Fruit fly (Drosophila melanogaster): ENCODE measurements around the gene CG7049.

CG7049 gene

DNA sequence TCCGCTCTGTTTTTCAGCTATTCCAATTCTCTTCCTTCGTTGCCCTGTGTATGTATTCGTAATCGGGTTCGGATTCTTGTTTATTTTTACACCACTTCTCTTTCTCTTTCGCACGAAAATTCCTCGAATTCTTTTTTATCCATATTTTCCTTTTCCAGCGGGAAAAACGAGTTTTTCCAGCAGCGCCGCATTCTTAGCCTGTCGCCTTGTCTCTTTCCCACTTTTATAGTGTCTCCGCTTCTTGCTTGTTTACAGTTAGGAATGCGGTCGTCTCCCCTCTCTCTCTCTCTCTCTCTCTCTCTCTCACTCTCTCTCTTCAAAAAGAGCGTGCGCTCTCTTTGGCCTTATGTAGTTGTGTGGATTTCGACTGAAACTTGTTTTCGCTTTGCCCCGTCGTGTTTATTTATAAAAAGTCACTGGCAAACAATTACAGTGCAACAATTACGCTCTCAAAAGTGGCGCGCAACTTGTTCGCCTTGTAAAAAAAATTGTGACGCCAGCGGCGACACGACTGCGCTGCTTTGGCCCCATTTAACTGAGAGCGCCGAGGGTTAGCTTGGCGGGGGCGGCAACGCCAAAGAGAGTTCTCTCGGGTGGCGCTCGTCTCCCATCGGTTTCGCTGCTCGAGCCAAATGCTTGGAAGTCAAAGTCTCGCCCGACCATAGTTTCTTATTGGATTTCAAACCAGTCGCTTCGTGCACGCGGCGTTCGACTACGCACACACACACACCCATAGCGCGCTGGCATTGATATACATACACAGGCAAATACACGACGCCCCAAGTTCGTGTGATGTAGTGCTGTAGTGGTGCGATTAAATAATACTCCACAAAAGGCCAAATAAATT lies 44.7 kb downstream of the CG7049 start (continued):
- peak; percentile 33; the same call in 1 of the 3 replicates for TF ChIP-seq CG34422 (GFP tag; IDR thresholded peaks at IDR 0.05)
- no peak for TF ChIP-seq croc (GFP tag; conservative IDR thresholded peaks at IDR 0.05)
- no peak; the same call in 2 of the 3 replicates for TF ChIP-seq zfh1 (GFP tag; IDR thresholded peaks at IDR 0.05)
- no peak for TF ChIP-seq CG15696 (tag; optimal IDR thresholded peaks at IDR 0.05)
- TF ChIP-seq CG32772 (GFP tag; IDR thresholded peaks at IDR 0.05): no peak
- no peak for TF ChIP-seq Ravus (GFP tag; IDR thresholded peaks at IDR 0.05)
- peak; percentile 35 for TF ChIP-seq rib (GFP tag; IDR thresholded peaks at IDR 0.05)
- peak; percentile 28; the same call in 1 of the 2 replicates for TF ChIP-seq sna (GFP tag; IDR thresholded peaks at IDR 0.05; ENCODE audit: partially characterized antibody)
- peak; percentile 28 for TF ChIP-seq Sry-β (GFP tag; optimal IDR thresholded peaks at IDR 0.05)
- no peak for TF ChIP-seq Six4 (GFP tag; optimal IDR thresholded peaks at IDR 0.05)
- TF ChIP-seq Ets97D (GFP tag; optimal IDR thresholded peaks at IDR 0.05): peak; percentile 3
- peak; percentile 11; the same call in 1 of the 2 replicates for TF ChIP-seq CG14014 (GFP tag; IDR thresholded peaks at IDR 0.05)
- TF ChIP-seq Dad (GFP tag; optimal IDR thresholded peaks at IDR 0.05): peak; percentile 39
- no peak for TF ChIP-seq bigmax (GFP tag; optimal IDR thresholded peaks at IDR 0.05)
- TF ChIP-seq gfzf (GFP tag; optimal IDR thresholded peaks at IDR 0.05): no peak
- TF ChIP-seq pb (GFP tag; optimal IDR thresholded peaks at IDR 0.05): peak; percentile 51
- no peak for TF ChIP-seq corto (GFP tag; optimal IDR thresholded peaks at IDR 0.05)
- TF ChIP-seq Neu2 (GFP tag; optimal IDR thresholded peaks at IDR 0.05; ENCODE audit: borderline replicate concordance): no peak
- no peak for TF ChIP-seq CG12219 (GFP tag; optimal IDR thresholded peaks at IDR 0.05)
- no peak for TF ChIP-seq CG10274 (GFP tag; optimal IDR thresholded peaks at IDR 0.05)
- peak; percentile 14 for TF ChIP-seq CG13123 (GFP tag; optimal IDR thresholded peaks at IDR 0.05)
- no peak for TF ChIP-seq pita (GFP tag; optimal IDR thresholded peaks at IDR 0.05)
- no peak; the same call in 2 of the 3 replicates for TF ChIP-seq Dbx (GFP tag; IDR thresholded peaks at IDR 0.05)
- 0 out of 2 replicates have a peak, but pooled peaks have one; percentile 12 for TF ChIP-seq CG11085 (GFP tag; IDR thresholded peaks at IDR 0.05)
- peak; percentile 61; the same call in 1 of the 2 replicates for TF ChIP-seq Bgb (GFP tag; IDR thresholded peaks at IDR 0.05; ENCODE audit: partially characterized antibody)
- no peak for TF ChIP-seq CG10654 (GFP tag; optimal IDR thresholded peaks at IDR 0.05)
- TF ChIP-seq Atf3 (GFP tag; optimal IDR thresholded peaks at IDR 0.05): peak; percentile 12
- no peak for TF ChIP-seq CG14710 (tag; optimal IDR thresholded peaks at IDR 0.05)
- TF ChIP-seq CG1647 (GFP tag; optimal IDR thresholded peaks at IDR 0.05): peak; percentile 22
- TF ChIP-seq Ssrp (tag; optimal IDR thresholded peaks at IDR 0.05): no peak
- peak; percentile 32; the same call in 1 of the 3 replicates for TF ChIP-seq CG6791 (GFP tag; IDR thresholded peaks at IDR 0.05; ENCODE audit: partially characterized antibody)
- TF ChIP-seq Awh (GFP tag; IDR thresholded peaks at IDR 0.05): no peak
- peak; percentile 55 for TF ChIP-seq Hey (tag; optimal IDR thresholded peaks at IDR 0.05)
- no peak for TF ChIP-seq CG10959 (GFP tag; IDR thresholded peaks at IDR 0.05)
- TF ChIP-seq NfI (GFP tag; optimal IDR thresholded peaks at IDR 0.05): no peak
- peak; percentile 78 for TF ChIP-seq CG6854 (GFP tag; optimal IDR thresholded peaks at IDR 0.05)
- TF ChIP-seq ttk (GFP tag; IDR thresholded peaks at IDR 0.05): no peak
- TF ChIP-seq CTCF (GFP tag; optimal IDR thresholded peaks at IDR 0.05): no peak
- no peak for TF ChIP-seq ap (GFP tag; IDR thresholded peaks at IDR 0.05)
- TF ChIP-seq ase (GFP tag; IDR thresholded peaks at IDR 0.05): no peak
- peak; percentile 85 for TF ChIP-seq CG34376 (GFP tag; optimal IDR thresholded peaks at IDR 0.05)
- TF ChIP-seq gsb (GFP tag; IDR thresholded peaks at IDR 0.05): 0 out of 2 replicates have a peak, but pooled peaks have one; percentile 14
- peak; percentile 91 for TF ChIP-seq CG10543 (GFP tag; optimal IDR thresholded peaks at IDR 0.05)
- peak; percentile 29 for TF ChIP-seq CG6813 (GFP tag; optimal IDR thresholded peaks at IDR 0.05)
- no peak for TF ChIP-seq MESR4 (GFP tag; optimal IDR thresholded peaks at IDR 0.05)
- no peak for TF ChIP-seq CG12236 (GFP tag; optimal IDR thresholded peaks at IDR 0.05)
- no peak for TF ChIP-seq CG8290 (GFP tag; optimal IDR thresholded peaks at IDR 0.05)
- TF ChIP-seq CG8290 (tag; optimal IDR thresholded peaks at IDR 0.05): peak in 1 of 2 experiments; percentile 73
- TF ChIP-seq Aef1 (GFP tag; IDR thresholded peaks at IDR 0.05): no peak
- TF ChIP-seq CG17912 (GFP tag; optimal IDR thresholded peaks at IDR 0.05): peak; percentile 20
